Worm (Caenorhabditis elegans) whole organism, L4 larva: ENCODE measurements around the gene mdt-28.

Source experiments
- F37D6.2 ChIP-seq: sonication (generic microtip); optimal IDR thresholded peaks from 2 replicates; lab custom pipeline; 2016; ENCODE audit warnings: mild to moderate bottlenecking, missing genetic modification characterization, missing compliant biosample characterization
- F44E2.7 ChIP-seq: fragments of 200-800 bp; sonication (Bioruptor generic); IDR thresholded peaks from 2 replicates; pipeline ENCODE4 v2.1.2; 2022; ENCODE audit warnings: missing genetic modification characterization, missing compliant biosample characterization
- F49E8.2 ChIP-seq: sonication (generic microtip); optimal IDR thresholded peaks from 2 replicates; lab custom pipeline; 2016; ENCODE audit warnings: missing compliant biosample characterization, mild to moderate bottlenecking, missing genetic modification characterization, borderline replicate concordance
- T26A8.4 ChIP-seq: fragments of 200-800 bp; sonication (Bioruptor generic); IDR thresholded peaks from 2 replicates; pipeline ENCODE4 v1.3.6; 2022; ENCODE audit warnings: missing genetic modification characterization, missing compliant biosample characterization
- ama-1 ChIP-seq: fragments of 150-350 bp; optimal IDR thresholded peaks from 2 replicates; lab custom pipeline; 2014; ENCODE audit warnings: inconsistent platforms, mixed read lengths
- arid-1 ChIP-seq: fragments of 200-800 bp; sonication (Bioruptor generic); conservative IDR thresholded peaks from 2 replicates; pipeline ENCODE4 v1.3.6; 2022; ENCODE audit warnings: missing genetic modification reagents, missing genetic modification characterization, missing compliant biosample characterization
- attf-4 ChIP-seq: sonication (generic microtip); optimal IDR thresholded peaks from 3 replicates; lab custom pipeline; 2017; ENCODE audit warnings: missing biosample characterization, missing genetic modification characterization
- ceh-44 ChIP-seq: fragments of 200-800 bp; sonication (Bioruptor generic); IDR thresholded peaks from 2 replicates; pipeline ENCODE4 v1.3.6; 2022; ENCODE audit warnings: missing genetic modification reagents, missing genetic modification characterization, missing compliant biosample characterization
- ctbp-1 ChIP-seq: fragments of 200-800 bp; sonication (Bioruptor generic); IDR thresholded peaks from 2 replicates; pipeline ENCODE4 v1.3.6; 2022; ENCODE audit warnings: missing genetic modification reagents, missing genetic modification characterization, missing compliant biosample characterization
- daf-12 ChIP-seq: fragments of 150-350 bp; optimal IDR thresholded peaks from 2 replicates; lab custom pipeline; 2014; ENCODE audit warnings: missing biosample characterization, missing genetic modification reagents, missing genetic modification characterization
- dmd-8 ChIP-seq: fragments of 200-800 bp; sonication (Bioruptor generic); IDR thresholded peaks from 2 replicates; pipeline ENCODE4 v1.3.6; 2022; ENCODE audit warnings: missing genetic modification characterization, missing compliant biosample characterization
- dmd-9 ChIP-seq: fragments of 200-800 bp; sonication (Bioruptor generic); IDR thresholded peaks from 2 replicates; pipeline ENCODE4 v1.3.6; 2022; ENCODE audit warnings: missing genetic modification reagents, missing genetic modification characterization, missing compliant biosample characterization
- dpl-1 ChIP-seq: fragments of 150-350 bp; optimal IDR thresholded peaks from 2 replicates; lab custom pipeline; 2014; ENCODE audit warnings: missing biosample characterization, missing genetic modification reagents, missing genetic modification characterization
- duxl-1 ChIP-seq: sonication (generic microtip); optimal IDR thresholded peaks from 2 replicates; lab custom pipeline; 2016; ENCODE audit warnings: mild to moderate bottlenecking, missing genetic modification characterization, moderate library complexity, missing compliant biosample characterization; ENCODE audit not compliant: poor library complexity
- dve-1 ChIP-seq: sonication (generic microtip); optimal IDR thresholded peaks from 2 replicates; lab custom pipeline; 2017; ENCODE audit warnings: antibody characterized with exemption, mild to moderate bottlenecking, missing genetic modification characterization, missing compliant biosample characterization; ENCODE audit not compliant: insufficient read depth
- egl-43 ChIP-seq: fragments of 200-800 bp; sonication (Bioruptor generic); IDR thresholded peaks from 2 replicates; pipeline ENCODE4 v1.3.6; 2022; ENCODE audit warnings: missing genetic modification reagents, missing genetic modification characterization, missing compliant biosample characterization
- fkh-10 ChIP-seq: fragments of 150-350 bp; optimal IDR thresholded peaks from 2 replicates; lab custom pipeline; 2014; ENCODE audit warnings: missing biosample characterization, missing genetic modification reagents, missing genetic modification characterization
- hif-1 ChIP-seq, 2 experiments: sonication (generic microtip); optimal IDR thresholded peaks; 2 replicates each; lab custom pipeline; 2016 to 2017; ENCODE audit warnings: missing compliant biosample characterization in 2 of 2, missing genetic modification characterization in 2 of 2, missing genetic modification reagents in 2 of 2, missing genotype in 2 of 2, mild to moderate bottlenecking in 1 of 2
- hmg-1.1 ChIP-seq: fragments of 200-800 bp; sonication (Bioruptor generic); IDR thresholded peaks from 2 replicates; pipeline ENCODE4 v1.3.6; 2022; ENCODE audit warnings: missing genetic modification reagents, missing genetic modification characterization, missing compliant biosample characterization
- lim-7 ChIP-seq: fragments of 200-800 bp; sonication (Bioruptor generic); IDR thresholded peaks from 2 replicates; pipeline ENCODE4 v1.3.6; 2022; ENCODE audit warnings: missing genetic modification characterization, missing compliant biosample characterization
- lin-13 ChIP-seq: fragments of 150-350 bp; optimal IDR thresholded peaks from 2 replicates; lab custom pipeline; 2014; ENCODE audit warnings: missing biosample characterization, missing genetic modification reagents, missing genetic modification characterization
- lin-15B ChIP-seq: fragments of 150-350 bp; sonication (generic microtip); optimal IDR thresholded peaks from 3 replicates; lab custom pipeline; 2014; ENCODE audit warnings: missing biosample characterization, missing genetic modification characterization
- lin-38 ChIP-seq: fragments of 200-800 bp; sonication (Bioruptor generic); IDR thresholded peaks from 2 replicates; pipeline ENCODE4 v1.3.6; 2022; ENCODE audit warnings: missing genetic modification reagents, missing genetic modification characterization, missing compliant biosample characterization
- lir-3 ChIP-seq: sonication (generic microtip); optimal IDR thresholded peaks from 2 replicates; lab custom pipeline; 2016; ENCODE audit warnings: mild to moderate bottlenecking, missing genetic modification characterization, missing compliant biosample characterization
- lsy-2 ChIP-seq, 2 experiments: fragments of 150-350 bp in 1 of 2; sonication (generic microtip) in 1 of 2; optimal IDR thresholded peaks; 2 replicates each; lab custom pipeline; 2014 to 2017; ENCODE audit warnings: missing biosample characterization in 2 of 2, missing genetic modification characterization in 2 of 2
- madf-9 ChIP-seq: fragments of 200-800 bp; sonication (Bioruptor generic); conservative IDR thresholded peaks from 2 replicates; pipeline ENCODE4 v1.3.6; 2022; ENCODE audit warnings: missing genetic modification reagents, missing genetic modification characterization, missing compliant biosample characterization
- mdl-1 ChIP-seq, 2 experiments: fragments of 150-350 bp in 1 of 2; sonication (generic microtip) in 1 of 2; optimal IDR thresholded peaks; 2 replicates each; lab custom pipeline; 2014 to 2017; ENCODE audit warnings: missing biosample characterization in 2 of 2, missing genetic modification characterization in 2 of 2
- mdt-29 ChIP-seq: fragments of 200-800 bp; sonication (Bioruptor generic); IDR thresholded peaks from 2 replicates; pipeline ENCODE4 v1.3.6; 2022; ENCODE audit warnings: missing genetic modification reagents, missing genetic modification characterization, missing compliant biosample characterization
- mep-1 ChIP-seq: fragments of 150-350 bp; sonication (generic microtip); optimal IDR thresholded peaks from 3 replicates; lab custom pipeline; 2014; ENCODE audit warnings: missing biosample characterization, missing genetic modification characterization
- mes-2 ChIP-seq: sonication (generic microtip); optimal IDR thresholded peaks from 2 replicates; lab custom pipeline; 2016; ENCODE audit warnings: missing genotype, mild to moderate bottlenecking, missing genetic modification characterization, missing compliant biosample characterization; ENCODE audit not compliant: poor library complexity, severe bottlenecking
- mxl-3 ChIP-seq: fragments of 200-800 bp; sonication (Bioruptor generic); optimal IDR thresholded peaks from 2 replicates; lab custom pipeline; 2018; ENCODE audit warnings: mild to moderate bottlenecking, missing genetic modification characterization, missing compliant biosample characterization
- nhr-237 ChIP-seq: sonication (generic microtip); optimal IDR thresholded peaks from 2 replicates; lab custom pipeline; 2017; ENCODE audit warnings: missing biosample characterization, missing genetic modification characterization
- nhr-42 ChIP-seq: fragments of 200-800 bp; sonication (Bioruptor generic); IDR thresholded peaks from 2 replicates; pipeline ENCODE4 v1.3.6; 2022; ENCODE audit warnings: missing genetic modification characterization, missing compliant biosample characterization
- nhr-77 ChIP-seq: fragments of 150-350 bp; optimal IDR thresholded peaks from 2 replicates; lab custom pipeline; 2014; ENCODE audit warnings: missing biosample characterization, missing genetic modification characterization
- pha-4 ChIP-seq, 2 experiments: fragments of 150-350 bp in 1 of 2; fragments of 200-800 bp in 1 of 2; sonication (Bioruptor generic) in 1 of 2; IDR thresholded peaks in 1 of 2; optimal IDR thresholded peaks in 1 of 2; 2 replicates each; pipeline versions ENCODE4 v1.3.6 to Lab custom; 2014 to 2022; ENCODE audit warnings: missing genetic modification characterization in 2 of 2, missing genetic modification reagents in 2 of 2, missing biosample characterization in 1 of 2, missing compliant biosample characterization in 1 of 2
- php-3 ChIP-seq: fragments of 200-800 bp; sonication (Bioruptor generic); IDR thresholded peaks from 2 replicates; pipeline ENCODE4 v1.3.6; 2022; ENCODE audit warnings: missing genetic modification reagents, missing genetic modification characterization, missing compliant biosample characterization
- pqm-1 ChIP-seq: sonication (generic microtip); optimal IDR thresholded peaks from 2 replicates; lab custom pipeline; 2017; ENCODE audit warnings: missing biosample characterization, missing genetic modification characterization
- set-16 ChIP-seq: fragments of 200-800 bp; sonication (Bioruptor generic); IDR thresholded peaks from 2 replicates; pipeline ENCODE4 v1.3.6; 2022; ENCODE audit warnings: missing genetic modification reagents, missing genetic modification characterization, missing compliant biosample characterization
- skn-1 ChIP-seq: fragments of 150-350 bp; optimal IDR thresholded peaks from 2 replicates; lab custom pipeline; 2014; ENCODE audit warnings: missing biosample characterization, missing genetic modification characterization
- snpc-1.2 ChIP-seq: fragments of 200-800 bp; sonication (Bioruptor generic); IDR thresholded peaks from 2 replicates; pipeline ENCODE4 v1.3.6; 2022; ENCODE audit warnings: missing genetic modification reagents, missing genetic modification characterization, missing compliant biosample characterization
- spr-1 ChIP-seq: sonication (generic microtip); optimal IDR thresholded peaks from 2 replicates; lab custom pipeline; 2016; ENCODE audit warnings: mild to moderate bottlenecking, missing genetic modification characterization, missing compliant biosample characterization
- tra-1 ChIP-seq: fragments of 200-800 bp; sonication (Bioruptor generic); IDR thresholded peaks from 2 replicates; pipeline ENCODE4 v1.3.6; 2022; ENCODE audit warnings: missing genetic modification reagents, missing genetic modification characterization, missing compliant biosample characterization
- unc-39 ChIP-seq: sonication (generic microtip); optimal IDR thresholded peaks from 2 replicates; lab custom pipeline; 2017; ENCODE audit warnings: missing biosample characterization, missing genetic modification characterization
- vab-7 ChIP-seq: fragments of 200-800 bp; sonication (Bioruptor generic); IDR thresholded peaks from 2 replicates; pipeline ENCODE4 v1.3.6; 2022; ENCODE audit warnings: missing genetic modification reagents, missing genetic modification characterization, missing compliant biosample characterization
- zag-1 ChIP-seq: fragments of 150-350 bp; optimal IDR thresholded peaks from 2 replicates; lab custom pipeline; 2014; ENCODE audit warnings: missing biosample characterization, missing genetic modification characterization
- zfp-2 ChIP-seq: sonication (generic microtip); optimal IDR thresholded peaks from 2 replicates; lab custom pipeline; 2016; ENCODE audit warnings: mild to moderate bottlenecking, missing genetic modification characterization, missing compliant biosample characterization
- ztf-7 ChIP-seq: fragments of 150-350 bp; optimal IDR thresholded peaks from 2 replicates; lab custom pipeline; 2014; ENCODE audit warnings: missing biosample characterization, missing genetic modification characterization

mdt-28 gene

DNA sequence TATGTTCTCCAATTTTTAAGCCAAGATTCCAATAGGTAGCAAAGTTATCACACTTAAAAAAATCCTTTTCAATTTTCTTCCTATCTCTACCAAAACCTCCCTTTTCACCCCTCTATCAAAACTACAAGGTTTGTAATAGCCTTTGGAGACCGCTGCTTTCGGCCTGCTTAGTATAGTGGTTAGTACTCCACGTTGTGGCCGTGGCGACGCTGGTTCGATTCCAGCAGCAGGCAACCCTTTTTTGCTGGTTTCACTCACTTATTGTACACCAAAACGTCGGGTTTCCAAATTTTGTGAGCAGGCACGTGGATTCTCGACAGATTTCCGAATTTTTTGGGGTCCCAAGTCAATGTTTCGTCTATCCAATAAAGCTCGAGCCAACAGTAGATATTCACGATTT lies 21.3 kb downstream of the mdt-28 start (continued):
- TF ChIP-seq arid-1 (GFP tag; lab: Robert Waterston, UW), result peak; percentile 63
- no peak for TF ChIP-seq dve-1 (tag; lab: Kevin White, UChicago)

- TF ChIP-seq F37D6.2 (tag; lab: Kevin White, UChicago) (no peak), fkh-10 (no peak), zag-1 (no peak), zfp-2 (tag; lab: Kevin White, UChicago) (no peak), vab-7 (peak; percentile 69; the same call in 1 of the 2 replicates), egl-43 (GFP tag; lab: Robert Waterston, UW) (peak; percentile 95), snpc-1.2 (GFP tag; lab: Robert Waterston, UW) (peak; percentile 66; the same call in 1 of the 2 replicates), skn-1 (tag; lab: Kevin White, UChicago) (no peak), lin-13 (peak; percentile 47), php-3 (GFP tag; lab: Robert Waterston, UW) (peak; percentile 60), ama-1 (lab: Kevin White, UChicago) (no peak), dmd-9 (GFP tag; lab: Robert Waterston, UW) (0 out of 2 replicates have a peak, but pooled peaks have one; percentile 32), attf-4 (tag; lab: Kevin White, UChicago) (no peak), tra-1 (GFP tag; lab: Robert Waterston, UW) (peak; percentile 81), nhr-237 (tag; lab: Kevin White, UChicago) (no peak), mdt-29 (GFP tag; lab: Robert Waterston, UW) (peak; percentile 76), madf-9 (GFP tag; lab: Robert Waterston, UW) (peak; percentile 82), mep-1 (tag; lab: Kevin White, UChicago) (peak; percentile 67), F44E2.7 (GFP tag; lab: Robert Waterston, UW) (0 out of 2 replicates have a peak, but pooled peaks have one; percentile 54), pha-4 (GFP tag; IDR thresholded peaks at IDR 0.05; lab: Robert Waterston, UW) (peak; percentile 90), pha-4 (tag; optimal IDR thresholded peaks at IDR 0.05; lab: Kevin White, UChicago) (no peak), lin-15B (tag; lab: Kevin White, UChicago) (no peak), dmd-8 (GFP tag; lab: Robert Waterston, UW) (peak; percentile 91), daf-12 (tag; lab: Kevin White, UChicago) (no peak), lin-38 (GFP tag; lab: Robert Waterston, UW) (peak; percentile 71), ztf-7 (no peak), mes-2 (tag; lab: Kevin White, UChicago) (peak; percentile 52), nhr-42 (GFP tag; lab: Robert Waterston, UW) (peak; percentile 56; the same call in 1 of the 2 replicates), arid-1 (GFP tag; lab: Robert Waterston, UW) (peak; percentile 73), unc-39 (tag; lab: Kevin White, UChicago) (no peak), lim-7 (peak; percentile 89), dpl-1 (peak; percentile 10), dve-1 (tag; lab: Kevin White, UChicago) (no peak), lsy-2 (tag; optimal IDR thresholded peaks at IDR 0.05; lab: Kevin White, UChicago) (peak in 1 of 2 experiments; percentile 27), F49E8.2 (tag; lab: Kevin White, UChicago) (peak; percentile 2), duxl-1 (tag; lab: Kevin White, UChicago) (peak; percentile 63), nhr-77 (tag; lab: Kevin White, UChicago) (peak; percentile 26), lir-3 (peak; percentile 47), ctbp-1 (GFP tag; lab: Robert Waterston, UW) (0 out of 2 replicates have a peak, but pooled peaks have one; percentile 26), ceh-44 (GFP tag; lab: Robert Waterston, UW) (0 out of 2 replicates have a peak, but pooled peaks have one; percentile 29), set-16 (GFP tag; lab: Robert Waterston, UW) (0 out of 2 replicates have a peak, but pooled peaks have one; percentile 33), hif-1 (tag; optimal IDR thresholded peaks at IDR 0.05; lab: Kevin White, UChicago) (peak in 1 of 2 experiments; percentile 35), spr-1 (tag; lab: Kevin White, UChicago) (peak; percentile 46), T26A8.4 (GFP tag; lab: Robert Waterston, UW) (peak; percentile 60; the same call in 1 of the 2 replicates), hmg-1.1 (peak; percentile 79), mdl-1 (tag; optimal IDR thresholded peaks at IDR 0.05; lab: Kevin White, UChicago) (peak in 1 of 2 experiments; percentile 55), mxl-3 (GFP tag; lab: Kevin White, UChicago) (peak; percentile 50), pqm-1 (no peak)
Observed at ce11 chrV:15551642-15552041, 23.6 kb downstream of the mdt-28 start.
